Worm (Caenorhabditis elegans) whole organism, L1 larva: ENCODE data around the gene srbc-33.

Experiments used
- C04F5.9 ChIP-seq: sonication (generic microtip); optimal IDR thresholded peaks from 2 replicates; lab custom pipeline; 2016; ENCODE audit warnings: missing genetic modification characterization, missing compliant biosample characterization
- C34B4.2 ChIP-seq: sonication (generic microtip); optimal IDR thresholded peaks from 2 replicates; lab custom pipeline; 2017; ENCODE audit warnings: mild to moderate bottlenecking, missing genetic modification characterization, missing compliant biosample characterization
- F16B12.6 ChIP-seq: fragments of 150-350 bp; optimal IDR thresholded peaks from 2 replicates; lab custom pipeline; 2014; ENCODE audit warnings: missing biosample characterization, missing genetic modification characterization
- Y116A8C.19 ChIP-seq: sonication (generic microtip); optimal IDR thresholded peaks from 2 replicates; lab custom pipeline; 2016; ENCODE audit warnings: missing compliant biosample characterization, missing genetic modification characterization, borderline replicate concordance
- aha-1 ChIP-seq: fragments of 150-350 bp; optimal IDR thresholded peaks from 2 replicates; lab custom pipeline; 2014; ENCODE audit warnings: missing biosample characterization, missing genetic modification characterization
- alr-1 ChIP-seq: fragments of 200-800 bp; sonication (Bioruptor generic); optimal IDR thresholded peaks from 2 replicates; lab custom pipeline; 2018; ENCODE audit warnings: borderline replicate concordance, mild to moderate bottlenecking, missing genetic modification characterization, missing compliant biosample characterization
- aly-2 ChIP-seq: fragments of 150-350 bp; optimal IDR thresholded peaks from 2 replicates; lab custom pipeline; 2014; ENCODE audit warnings: missing biosample characterization, missing genetic modification characterization
- ceh-63 ChIP-seq: fragments of 200-800 bp; sonication (Bioruptor generic); optimal IDR thresholded peaks from 2 replicates; lab custom pipeline; 2018; ENCODE audit warnings: mild to moderate bottlenecking, missing genetic modification characterization, missing compliant biosample characterization
- ceh-8 ChIP-seq: fragments of 200-800 bp; sonication (Bioruptor generic); optimal IDR thresholded peaks from 2 replicates; lab custom pipeline; 2018; ENCODE audit warnings: mild to moderate bottlenecking, missing genetic modification characterization, moderate library complexity, missing compliant biosample characterization
- ceh-90 ChIP-seq: sonication (generic microtip); optimal IDR thresholded peaks from 2 replicates; lab custom pipeline; 2016; ENCODE audit warnings: missing genetic modification characterization, missing compliant biosample characterization
- egl-13 ChIP-seq: sonication (generic microtip); optimal IDR thresholded peaks from 2 replicates; lab custom pipeline; 2016; ENCODE audit warnings: missing genotype, missing genetic modification reagents, missing genetic modification characterization, missing compliant biosample characterization
- elt-2 ChIP-seq: sonication (generic microtip); optimal IDR thresholded peaks from 2 replicates; lab custom pipeline; 2016; ENCODE audit warnings: missing genetic modification characterization, mild to moderate bottlenecking, inconsistent platforms, missing compliant biosample characterization, missing genetic modification reagents
- elt-3 ChIP-seq, 6 experiments: fragments of 150-350 bp in 1 of 6; sonication (generic microtip); optimal IDR thresholded peaks; 2 replicates each; lab custom pipeline; 2017 to 2018; ENCODE audit warnings: missing biosample characterization in 6 of 6, missing genetic modification characterization in 6 of 6, inconsistent platforms in 1 of 6
- fkh-4 ChIP-seq: sonication (generic microtip); optimal IDR thresholded peaks from 2 replicates; lab custom pipeline; 2016; ENCODE audit warnings: missing compliant biosample characterization, missing genetic modification characterization, borderline replicate concordance
- fkh-8 ChIP-seq: sonication (generic microtip); optimal IDR thresholded peaks from 2 replicates; lab custom pipeline; 2016; ENCODE audit warnings: mild to moderate bottlenecking, missing genetic modification characterization, missing compliant biosample characterization
- fos-1 ChIP-seq: fragments of 150-350 bp; optimal IDR thresholded peaks from 2 replicates; lab custom pipeline; 2014; ENCODE audit warnings: missing biosample characterization, missing genetic modification characterization
- hlh-17 ChIP-seq: fragments of 200-800 bp; sonication (Bioruptor generic); optimal IDR thresholded peaks from 2 replicates; lab custom pipeline; 2018; ENCODE audit warnings: missing genetic modification characterization, mild to moderate bottlenecking, missing compliant biosample characterization, moderate library complexity, borderline replicate concordance
- hlh-4 ChIP-seq: sonication (generic microtip); optimal IDR thresholded peaks from 2 replicates; lab custom pipeline; 2016; ENCODE audit warnings: mild to moderate bottlenecking, missing genetic modification characterization, missing compliant biosample characterization
- irx-1 ChIP-seq: sonication (generic microtip); optimal IDR thresholded peaks from 2 replicates; lab custom pipeline; 2016; ENCODE audit warnings: missing genetic modification characterization, missing compliant biosample characterization
- lin-14 ChIP-seq: fragments of 200-800 bp; sonication (Bioruptor generic); optimal IDR thresholded peaks from 2 replicates; lab custom pipeline; 2018; ENCODE audit warnings: mild to moderate bottlenecking, missing genetic modification characterization, moderate library complexity, missing compliant biosample characterization
- lsy-2 ChIP-seq, 2 experiments: fragments of 150-350 bp; optimal IDR thresholded peaks; 2 replicates each; lab custom pipeline; 2014; ENCODE audit warnings: missing biosample characterization in 2 of 2, missing genetic modification characterization in 2 of 2
- mab-9 ChIP-seq: fragments of 200-800 bp; sonication (Bioruptor generic); IDR thresholded peaks from 2 replicates; pipeline ENCODE4 v1.3.6; 2022; ENCODE audit warnings: missing genetic modification reagents, missing genetic modification characterization, missing compliant biosample characterization
- mef-2 ChIP-seq: fragments of 150-350 bp; optimal IDR thresholded peaks from 2 replicates; lab custom pipeline; 2014; ENCODE audit warnings: missing biosample characterization, missing genetic modification characterization
- nhr-12 ChIP-seq: sonication (generic microtip); optimal IDR thresholded peaks from 2 replicates; lab custom pipeline; 2017; ENCODE audit warnings: missing biosample characterization, missing genetic modification characterization
- nhr-19 ChIP-seq: fragments of 200-800 bp; sonication (Bioruptor generic); conservative IDR thresholded peaks from 2 replicates; pipeline ENCODE4 v1.3.6; 2022; ENCODE audit warnings: missing genetic modification characterization, missing compliant biosample characterization
- pax-3 ChIP-seq: fragments of 200-800 bp; sonication (Bioruptor generic); optimal IDR thresholded peaks from 2 replicates; lab custom pipeline; 2018; ENCODE audit warnings: mild to moderate bottlenecking, missing genetic modification characterization, moderate library complexity, missing compliant biosample characterization
- pqm-1 ChIP-seq: sonication (generic microtip); optimal IDR thresholded peaks from 3 replicates; lab custom pipeline; 2017; ENCODE audit warnings: missing biosample characterization, missing genetic modification characterization
- skn-1 ChIP-seq: fragments of 150-350 bp; optimal IDR thresholded peaks from 2 replicates; lab custom pipeline; 2014; ENCODE audit warnings: missing biosample characterization, missing genetic modification characterization
- snpc-4 ChIP-seq: fragments of 150-350 bp; optimal IDR thresholded peaks from 2 replicates; lab custom pipeline; 2014; ENCODE audit warnings: missing biosample characterization, missing genetic modification characterization
- sox-4 ChIP-seq: sonication (generic microtip); optimal IDR thresholded peaks from 2 replicates; lab custom pipeline; 2016; ENCODE audit warnings: missing genetic modification characterization, missing compliant biosample characterization
- sptf-1 ChIP-seq: fragments of 150-350 bp; optimal IDR thresholded peaks from 2 replicates; lab custom pipeline; 2014; ENCODE audit warnings: missing biosample characterization, missing genetic modification characterization
- sup-37 ChIP-seq: fragments of 200-800 bp; sonication (Bioruptor generic); optimal IDR thresholded peaks from 2 replicates; lab custom pipeline; 2018; ENCODE audit warnings: mild to moderate bottlenecking, missing genetic modification characterization, missing compliant biosample characterization
- tbx-2 ChIP-seq: sonication (generic microtip); optimal IDR thresholded peaks from 2 replicates; lab custom pipeline; 2016; ENCODE audit warnings: missing genetic modification characterization, missing compliant biosample characterization
- tlp-1 ChIP-seq: fragments of 150-350 bp; optimal IDR thresholded peaks from 2 replicates; lab custom pipeline; 2014; ENCODE audit warnings: missing biosample characterization, missing genetic modification characterization
- unc-98 ChIP-seq: fragments of 200-800 bp; sonication (Bioruptor generic); IDR thresholded peaks from 2 replicates; pipeline ENCODE4 v1.3.6; 2022; ENCODE audit warnings: missing genetic modification characterization, missing compliant biosample characterization

The srbc-33 gene

DNA sequence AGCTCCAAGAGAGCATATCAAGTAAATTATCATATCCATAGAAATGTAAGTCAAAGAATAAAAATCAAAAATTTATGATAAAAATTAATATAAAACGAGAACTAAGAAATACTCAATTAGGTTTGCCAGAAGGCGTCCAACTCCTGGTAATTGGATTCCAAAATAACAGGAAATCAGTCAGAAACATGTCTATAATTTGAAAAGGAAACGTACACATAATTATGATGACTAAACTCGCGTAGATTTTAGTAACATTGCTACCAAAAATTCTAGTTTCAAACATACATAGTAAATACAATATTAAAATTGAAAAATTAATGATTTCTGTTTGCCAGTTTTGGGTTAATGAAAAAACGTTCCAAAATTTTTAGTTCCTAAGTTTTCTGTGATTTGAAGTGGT, at the start of gene srbc-33:
Gene srbc-33 (minus strand): TSS at position 101 of the 400 bp plus-strand sequence.
- TF ChIP-seq lin-14 (GFP tag; lab: Kevin White, UChicago) (no peak), pax-3 (no peak), ceh-8 (GFP tag; lab: Kevin White, UChicago) (no peak), fkh-8 (tag; lab: Kevin White, UChicago) (peak; percentile 16), alr-1 (tag; lab: Kevin White, UChicago) (no peak), aly-2 (tag; lab: Kevin White, UChicago) (no peak), sox-4 (tag; lab: Kevin White, UChicago) (no peak), sptf-1 (tag; lab: Kevin White, UChicago) (no peak)

DNA sequence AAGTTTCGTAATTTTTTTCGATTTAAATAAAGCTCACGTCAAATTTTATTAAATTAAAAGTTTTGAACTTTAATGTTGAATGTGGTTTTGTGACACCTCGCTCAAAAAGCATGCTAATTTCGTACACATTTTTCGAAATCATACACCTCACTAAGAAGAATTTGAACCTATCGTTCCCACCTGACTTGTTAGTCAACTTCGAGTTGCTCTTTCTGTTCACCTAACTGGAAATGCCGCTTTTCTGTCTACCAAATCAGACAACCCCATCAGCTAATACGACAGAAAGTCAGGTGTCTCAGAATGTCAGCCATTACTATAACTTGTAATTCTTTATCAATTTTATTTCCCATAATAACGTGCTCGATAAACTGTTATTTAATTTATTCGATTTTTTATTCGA, 45.8 kb upstream of the srbc-33 start, which contains the start of gene srbc-66:
Gene srbc-66 (plus strand): TSS at position 301 of the 400 bp plus-strand sequence.
- TF ChIP-seq fkh-8 (tag; lab: Kevin White, UChicago) (peak; percentile 35), nhr-19 (GFP tag; lab: Robert Waterston, UW) (no peak)

DNA sequence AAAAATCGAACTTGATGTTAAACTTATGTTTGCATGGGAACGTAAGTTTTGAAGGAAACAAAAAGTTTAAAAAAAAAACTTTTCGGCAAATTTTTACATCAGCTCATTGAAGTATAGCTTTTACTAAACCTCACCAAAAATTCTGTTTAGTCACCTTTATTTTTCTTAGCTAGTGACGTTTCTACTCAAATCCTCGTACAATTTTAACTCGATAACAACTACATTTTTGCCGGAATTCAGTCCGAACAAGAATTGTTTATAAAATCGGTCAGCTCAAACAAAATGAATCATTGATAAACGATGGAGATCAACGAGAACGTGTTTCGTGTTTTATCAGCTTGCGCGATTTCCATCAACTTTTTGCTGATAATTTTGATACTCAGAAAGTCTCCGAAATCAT, 42.3 kb upstream of the srbc-33 start, which contains the start of gene str-260:
Gene str-260 (plus strand): TSS at position 301 of the 400 bp plus-strand sequence.
- TF ChIP-seq Y116A8C.19 = no peak
- no peak for TF ChIP-seq tlp-1 (tag; lab: Kevin White, UChicago)
- TF ChIP-seq skn-1 (tag; lab: Kevin White, UChicago) = no peak
- TF ChIP-seq egl-13 (tag; lab: Kevin White, UChicago) = no peak
- TF ChIP-seq sup-37 (GFP tag; lab: Kevin White, UChicago) = no peak
- TF ChIP-seq mef-2 (tag; lab: Kevin White, UChicago) = no peak
- TF ChIP-seq F16B12.6 = no peak
- no peak for TF ChIP-seq fkh-4 (tag; lab: Kevin White, UChicago)
- no peak for TF ChIP-seq irx-1 (tag; lab: Kevin White, UChicago)
- no peak for TF ChIP-seq ceh-90
- no peak for TF ChIP-seq lsy-2 (tag; optimal IDR thresholded peaks at IDR 0.05; lab: Kevin White, UChicago)
- no peak for TF ChIP-seq C04F5.9
- no peak for TF ChIP-seq ceh-63 (GFP tag; lab: Kevin White, UChicago)
- TF ChIP-seq hlh-4 (tag; lab: Kevin White, UChicago) = no peak
- TF ChIP-seq nhr-12 = no peak
- TF ChIP-seq, all 84 proteins: peak for 0

DNA sequence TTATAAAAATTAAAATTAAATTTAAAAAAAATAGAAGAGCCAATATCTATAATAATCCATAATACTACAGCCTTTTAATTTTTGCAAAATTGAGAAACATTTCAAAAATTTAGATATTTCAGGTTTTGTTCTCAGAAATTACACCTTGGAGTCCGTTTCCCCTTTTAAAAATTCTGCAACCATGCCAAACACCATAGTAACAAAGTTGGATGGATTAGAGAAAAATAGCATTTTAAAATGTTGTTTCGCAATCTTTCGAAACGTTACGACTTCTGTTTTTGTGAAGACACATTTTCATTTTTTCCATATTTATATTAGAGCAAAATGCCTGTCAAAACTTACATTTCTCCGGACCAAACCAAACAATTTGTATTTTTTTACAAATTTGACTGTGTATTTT, 40.4 kb upstream of the srbc-33 start, which contains the start of gene T24A6.7:
Gene T24A6.7 (plus strand): TSS at position 301 of the 400 bp plus-strand sequence.
- no peak for TF ChIP-seq pqm-1 (tag; lab: Kevin White, UChicago)
- TF ChIP-seq C34B4.2 (tag; lab: Kevin White, UChicago) = no peak
- TF ChIP-seq hlh-17 (GFP tag; lab: Kevin White, UChicago) = no peak
- no peak for TF ChIP-seq mab-9
- TF ChIP-seq ceh-8 (GFP tag; lab: Kevin White, UChicago) = no peak
- TF ChIP-seq aha-1 (tag; lab: Kevin White, UChicago) = no peak
- TF ChIP-seq snpc-4 = no peak
- TF ChIP-seq unc-98 (GFP tag; lab: Robert Waterston, UW) = no peak
- no peak for TF ChIP-seq tbx-2 (tag; lab: Kevin White, UChicago)
- no peak for TF ChIP-seq elt-3 (tag; optimal IDR thresholded peaks at IDR 0.05; lab: Kevin White, UChicago)
- TF ChIP-seq fos-1 = no peak
- TF ChIP-seq nhr-19 (GFP tag; lab: Robert Waterston, UW) = no peak
- TF ChIP-seq, all 84 proteins: peak for 0

DNA sequence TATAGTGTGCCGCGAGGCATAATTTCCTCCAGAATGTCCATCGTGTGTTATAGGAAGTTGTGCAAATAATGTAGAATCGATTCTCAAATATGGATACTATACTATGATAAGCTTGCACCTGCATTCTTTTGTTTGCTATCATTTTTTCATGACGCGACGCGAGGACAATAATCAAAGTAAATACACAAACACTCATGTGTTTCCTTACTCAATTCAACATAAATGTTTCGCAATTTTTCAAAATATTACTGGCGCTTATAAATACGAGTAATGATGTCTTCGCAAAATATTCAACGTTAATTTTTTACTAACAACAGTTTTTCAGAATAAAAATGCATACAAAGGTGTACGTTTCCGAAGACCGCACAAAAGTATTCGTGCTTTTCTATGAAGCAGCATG, 38.7 kb upstream of the srbc-33 start, which contains the start of gene irg-1:
Gene irg-1 (plus strand): TSS at position 326 of the 400 bp plus-strand sequence.
- TF ChIP-seq ceh-90 (no peak), elt-2 (tag; lab: Kevin White, UChicago) (peak; percentile 37)
